Worm (Caenorhabditis elegans): Measurements from ENCODE around the gene pef-1.

ce11 chrIII:891014-891413 is 35.1 kb downstream of the pef-1 start, which contains the start of gene T24C4.10:
- no peak for TF ChIP-seq pag-3 (tag; optimal IDR thresholded peaks at IDR 0.05; ENCODE audit: borderline replicate concordance, insufficient read depth)
- TF ChIP-seq snpc-4 (tag; optimal IDR thresholded peaks at IDR 0.05) = no peak
- no peak for TF ChIP-seq mep-1 (tag; optimal IDR thresholded peaks at IDR 0.05)
- no peak for TF ChIP-seq lin-15B (tag; optimal IDR thresholded peaks at IDR 0.05)
- TF ChIP-seq egl-27 (tag; optimal IDR thresholded peaks at IDR 0.05) = no peak
- no peak for TF ChIP-seq nhr-28 (tag; optimal IDR thresholded peaks at IDR 0.05)
- TF ChIP-seq nhr-11 (tag; optimal IDR thresholded peaks at IDR 0.05) = no peak
- TF ChIP-seq nhr-76 (tag; optimal IDR thresholded peaks at IDR 0.05) = no peak
